Worm (Caenorhabditis elegans) whole organism, dauer: Measurements from ENCODE around the gene sel-2.

Experiments used
- unc-62 ChIP-seq: sonication (generic microtip); optimal IDR thresholded peaks from 2 replicates; lab custom pipeline; 2017; ENCODE audit warnings: missing biosample characterization, missing genetic modification reagents, missing genetic modification characterization

sel-2 gene

DNA sequence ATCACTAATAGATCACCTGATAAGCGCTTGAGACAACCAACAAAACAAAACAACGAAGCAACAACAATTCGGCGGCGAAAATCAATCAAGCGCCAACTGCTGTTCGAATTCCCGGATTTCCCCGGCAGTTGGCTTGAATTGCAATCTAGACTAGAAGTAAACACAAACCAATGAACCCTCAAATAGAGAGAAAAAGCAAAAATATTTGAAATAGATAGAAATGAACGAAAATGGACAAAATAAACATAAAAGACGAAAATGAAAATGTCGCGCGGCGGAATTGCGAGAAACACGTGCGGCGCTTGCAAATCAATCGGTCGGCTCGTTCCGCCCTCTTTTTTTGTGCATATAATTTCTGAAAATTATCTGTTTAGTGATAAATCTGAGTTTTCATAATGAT lies 43.7 kb downstream of the sel-2 start, which contains the start of gene idhg-1:
idhg-1 (plus strand) TSS at position 343 of the 400 bp plus-strand sequence.
- TF ChIP-seq unc-62 (GFP tag; lab: Kevin White, UChicago), result no peak

DNA sequence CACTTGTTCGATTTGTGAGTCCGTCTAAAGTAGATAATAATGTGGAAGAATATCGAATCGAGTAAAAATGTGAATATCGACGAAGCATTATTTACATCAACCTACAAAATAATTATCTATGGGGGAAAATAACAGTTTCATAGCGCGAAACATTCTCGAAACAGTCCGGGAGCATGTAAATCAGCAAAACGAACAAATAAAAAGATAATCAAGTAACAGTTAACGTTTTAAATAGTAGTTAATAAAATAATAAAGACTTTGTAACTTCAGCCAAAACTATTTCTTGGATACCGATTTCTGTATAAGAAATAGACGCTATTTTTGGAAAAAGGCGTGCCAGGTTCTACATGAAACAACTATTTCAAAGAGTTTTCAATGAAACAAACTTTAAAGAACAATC lies 44.2 kb downstream of the sel-2 start, which contains the start of gene mlcd-1:
mlcd-1 (minus strand) TSS at position 101 of the 400 bp plus-strand sequence.
- TF ChIP-seq unc-62 (GFP tag; lab: Kevin White, UChicago), result no peak

DNA sequence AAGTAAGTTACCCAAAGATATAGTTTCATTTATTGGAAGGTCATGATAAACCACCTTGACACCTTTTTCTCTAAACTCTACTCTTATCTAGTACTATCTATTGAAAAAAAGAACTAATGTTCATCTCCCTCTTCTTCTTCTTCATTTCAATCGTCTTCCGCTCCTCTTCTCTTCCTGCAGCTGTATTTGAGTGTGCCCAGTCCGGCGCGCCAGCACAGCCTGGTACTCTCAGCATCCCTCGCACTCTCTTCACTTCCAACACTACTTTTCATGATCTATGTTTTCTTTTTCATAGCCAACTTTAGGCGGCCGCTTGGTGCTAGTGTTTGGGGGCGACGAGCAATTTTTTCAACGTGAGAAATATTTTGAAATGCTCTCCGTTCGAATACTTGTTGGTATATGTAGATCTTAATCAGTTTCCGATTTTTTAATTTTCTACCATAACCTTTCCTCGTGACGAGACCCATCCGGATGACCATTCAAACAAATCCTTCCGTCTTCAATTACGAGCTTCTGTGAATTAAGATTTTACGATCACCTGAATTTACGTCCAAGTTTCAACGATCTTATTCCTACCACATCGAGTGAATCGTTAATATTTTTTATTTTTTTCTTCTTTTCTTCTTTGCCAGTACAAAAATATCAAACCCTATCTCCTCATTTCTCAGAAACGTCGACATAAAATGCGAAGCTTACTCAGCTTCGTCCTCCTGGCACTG lies 50.0 kb downstream of the sel-2 start, which contains the start of gene pan-1:
pan-1 (plus strand) TSS at position 669 of the 719 bp plus-strand sequence.
- TF ChIP-seq unc-62 (GFP tag; lab: Kevin White, UChicago), result no peak

DNA sequence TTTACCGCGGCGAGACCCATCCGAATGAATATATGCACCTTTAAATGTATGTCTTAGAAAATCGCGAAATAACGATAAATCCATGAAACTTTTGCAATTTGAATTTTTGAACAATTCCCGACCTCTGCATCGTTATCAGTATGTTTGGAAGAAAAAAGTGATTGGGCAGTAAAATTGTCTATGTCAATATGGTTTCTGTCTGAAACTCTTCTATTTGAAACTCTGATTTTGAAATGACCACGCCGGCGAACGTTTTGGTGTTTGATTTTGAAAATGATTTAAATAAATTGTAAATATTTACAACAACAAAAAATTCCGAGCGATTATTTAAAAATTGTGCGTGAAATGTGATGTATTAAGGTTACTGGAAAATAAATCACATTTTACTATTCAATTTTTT lies 50.9 kb downstream of the sel-2 start:
- no peak for TF ChIP-seq unc-62 (GFP tag; lab: Kevin White, UChicago)

DNA sequence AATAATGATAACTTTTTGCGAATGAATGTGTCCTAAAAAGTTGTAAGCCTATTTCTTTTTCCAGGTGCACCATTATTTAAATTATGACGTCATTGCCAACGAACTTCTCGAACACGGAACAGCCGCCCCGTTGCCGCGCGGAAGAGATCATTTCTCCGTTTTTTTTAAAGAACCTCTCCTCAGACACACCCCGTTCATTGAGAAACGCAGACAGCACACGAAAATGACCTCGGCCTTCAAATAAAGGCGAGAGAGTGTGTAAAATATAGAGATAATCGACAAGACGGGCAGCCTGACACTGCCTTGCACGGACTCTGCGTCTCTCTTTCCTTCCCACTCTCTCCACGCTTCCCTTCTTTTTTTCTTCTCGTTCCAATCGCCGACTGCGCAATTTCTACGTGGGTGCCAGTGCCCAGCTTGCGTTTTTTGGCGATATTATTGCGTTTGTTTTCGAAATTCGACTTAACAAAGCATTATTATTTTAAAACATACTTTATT lies 51.7 kb downstream of the sel-2 start:
- TF ChIP-seq unc-62 (GFP tag; lab: Kevin White, UChicago), result no peak

DNA sequence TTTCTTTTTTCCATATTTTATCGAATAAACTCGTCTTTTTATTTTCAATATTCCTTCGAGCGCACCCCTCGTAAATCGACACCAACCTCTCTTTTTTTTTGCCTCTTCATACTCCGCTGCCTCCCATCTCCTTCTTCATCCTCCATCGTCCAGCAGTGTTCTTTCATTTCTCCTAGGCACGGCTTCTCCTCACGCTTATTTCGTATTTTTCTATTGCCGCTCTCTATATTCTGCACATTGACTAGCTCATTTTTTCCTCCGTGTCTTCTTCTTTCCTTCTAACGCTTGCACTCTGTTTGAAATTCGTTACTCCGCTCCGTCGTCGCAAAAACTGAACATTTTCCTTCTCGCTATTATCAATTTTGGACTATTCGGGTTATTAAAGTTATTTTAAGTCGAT lies 56.8 kb downstream of the sel-2 start:
- TF ChIP-seq unc-62 (GFP tag; lab: Kevin White, UChicago), result no peak

DNA sequence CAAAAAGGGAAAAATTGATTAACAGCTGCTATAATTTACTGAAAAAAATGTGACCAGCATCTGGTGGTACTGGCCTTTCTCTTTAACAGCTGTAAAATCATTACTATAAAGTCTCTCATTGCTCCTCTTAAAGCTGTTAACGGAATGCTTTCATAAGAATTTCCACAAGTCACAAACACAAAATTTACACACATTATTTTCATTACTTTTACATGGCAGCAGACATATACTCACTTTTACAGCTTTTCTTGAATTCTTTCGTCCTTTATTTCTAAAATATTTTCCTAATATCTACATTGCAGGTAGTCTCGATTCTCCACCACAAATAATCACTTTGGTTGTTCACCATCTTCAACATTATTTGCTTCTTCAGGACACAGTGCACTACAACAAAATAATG lies 58.9 kb downstream of the sel-2 start, which contains the start of gene imph-1:
imph-1 (plus strand) TSS at position 301 of the 400 bp plus-strand sequence.
- no peak for TF ChIP-seq unc-62 (GFP tag; lab: Kevin White, UChicago)

DNA sequence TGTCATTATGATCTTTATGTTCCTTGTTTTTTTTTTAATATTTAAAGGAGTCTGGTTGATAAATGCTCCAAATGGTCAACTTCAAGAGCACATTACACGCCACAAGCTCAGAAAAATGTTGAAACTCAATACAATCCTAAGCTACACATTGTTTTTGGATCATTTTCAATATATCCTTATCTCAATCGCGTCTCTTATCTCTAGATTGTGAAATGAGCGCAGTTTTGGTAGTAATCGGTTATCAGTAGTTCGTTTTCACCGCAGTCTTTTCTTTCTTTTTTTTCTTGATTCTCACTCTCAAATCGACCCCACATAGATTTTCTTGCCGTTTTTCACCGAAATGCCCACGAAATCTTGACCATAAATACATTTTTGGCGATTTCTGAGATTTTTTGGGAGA lies 59.3 kb downstream of the sel-2 start:
- TF ChIP-seq unc-62 (GFP tag; lab: Kevin White, UChicago), result no peak

DNA sequence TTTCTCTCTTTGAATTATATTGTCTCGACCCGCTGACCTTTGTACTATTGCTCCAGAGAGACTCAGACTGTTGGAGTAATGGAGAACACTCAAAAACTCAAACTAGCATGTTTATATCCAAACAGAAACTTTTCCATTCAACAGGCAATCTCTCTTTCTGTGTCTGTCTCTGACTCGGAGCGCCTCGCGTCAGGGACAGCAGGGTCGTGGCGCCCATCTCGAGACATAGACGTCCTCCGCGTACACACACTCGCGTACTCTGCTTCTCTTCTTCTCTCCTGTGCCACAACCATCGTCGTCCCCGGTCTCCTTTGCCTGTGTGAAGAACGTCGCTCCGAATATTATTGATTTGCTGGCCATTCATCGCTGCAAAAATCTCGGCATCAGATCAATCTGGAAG lies 60.2 kb downstream of the sel-2 start:
- TF ChIP-seq unc-62 (GFP tag; lab: Kevin White, UChicago), result no peak

DNA sequence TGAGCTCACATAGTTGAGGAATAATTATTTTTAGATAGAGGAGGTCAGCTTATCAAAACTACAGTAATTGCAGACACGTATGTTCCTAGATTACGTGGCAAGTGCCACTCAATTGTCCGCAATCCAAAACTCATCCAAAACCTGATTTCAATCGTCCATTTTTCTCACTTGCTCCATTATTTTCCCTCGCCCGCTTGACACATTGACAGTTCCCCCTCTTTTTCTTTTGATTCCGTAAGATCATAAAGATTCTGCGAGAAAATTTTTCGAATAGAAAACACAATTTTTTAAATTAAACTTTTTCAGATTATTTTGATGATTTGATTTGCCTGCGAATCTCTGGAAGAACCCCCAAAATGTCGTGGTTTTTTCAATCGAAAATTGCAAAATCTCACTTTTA lies 63.4 kb downstream of the sel-2 start, which contains the start of gene M88.4:
M88.4 (plus strand) TSS at position 301 of the 400 bp plus-strand sequence.
- no peak for TF ChIP-seq unc-62 (GFP tag; lab: Kevin White, UChicago)
